Worm (Caenorhabditis elegans) whole organism, late embryonic: ENCODE data around the gene F57G12.2.
A peak's percentile ranks its signal among the peaks of the same experiment; 100 is the strongest.

Experiments used
- C08G9.2 ChIP-seq: sonication (generic microtip); optimal IDR thresholded peaks from 2 replicates; lab custom pipeline; 2016; ENCODE audit warnings: mild to moderate bottlenecking, missing genetic modification characterization, moderate library complexity, missing compliant biosample characterization
- K02D7.2 ChIP-seq: sonication (generic microtip); optimal IDR thresholded peaks from 2 replicates; lab custom pipeline; 2017; ENCODE audit warnings: mild to moderate bottlenecking, missing genetic modification characterization, missing compliant biosample characterization
- K09A11.1 ChIP-seq: sonication (generic microtip); optimal IDR thresholded peaks from 2 replicates; lab custom pipeline; 2017; ENCODE audit warnings: antibody characterized with exemption, mild to moderate bottlenecking, missing genetic modification characterization, missing compliant biosample characterization; ENCODE audit not compliant: insufficient read depth
- Y22D7AL.16 ChIP-seq: sonication (generic microtip); optimal IDR thresholded peaks from 2 replicates; lab custom pipeline; 2016; ENCODE audit warnings: missing genetic modification characterization, missing compliant biosample characterization
- ahr-1 ChIP-seq: sonication (generic microtip); optimal IDR thresholded peaks from 2 replicates; lab custom pipeline; 2016; ENCODE audit warnings: missing genetic modification characterization, missing compliant biosample characterization
- ceh-14 ChIP-seq: sonication (generic microtip); optimal IDR thresholded peaks from 2 replicates; lab custom pipeline; 2016; ENCODE audit warnings: missing genotype, missing genetic modification characterization, missing compliant biosample characterization
- ceh-19 ChIP-seq: fragments of 200-800 bp; sonication (Bioruptor generic); optimal IDR thresholded peaks from 2 replicates; lab custom pipeline; 2018; ENCODE audit warnings: mild to moderate bottlenecking, missing genetic modification characterization, missing compliant biosample characterization
- ceh-2 ChIP-seq: sonication (generic microtip); optimal IDR thresholded peaks from 2 replicates; lab custom pipeline; 2016; ENCODE audit warnings: missing genotype, missing genetic modification characterization, missing compliant biosample characterization
- ceh-22 ChIP-seq: sonication (generic microtip); optimal IDR thresholded peaks from 2 replicates; lab custom pipeline; 2017; ENCODE audit warnings: missing biosample characterization, missing genetic modification characterization
- ceh-24 ChIP-seq: sonication (generic microtip); optimal IDR thresholded peaks from 2 replicates; lab custom pipeline; 2016; ENCODE audit warnings: mild to moderate bottlenecking, missing genetic modification characterization, missing compliant biosample characterization
- ceh-31 ChIP-seq: sonication (generic microtip); optimal IDR thresholded peaks from 2 replicates; lab custom pipeline; 2016; ENCODE audit warnings: missing genetic modification characterization, missing compliant biosample characterization
- ceh-45 ChIP-seq: fragments of 200-800 bp; sonication (Bioruptor generic); IDR thresholded peaks from 2 replicates; pipeline ENCODE4 v1.3.6; 2022; ENCODE audit warnings: missing genetic modification reagents, missing genetic modification characterization, missing compliant biosample characterization
- ceh-48 ChIP-seq: sonication (generic microtip); optimal IDR thresholded peaks from 2 replicates; lab custom pipeline; 2016; ENCODE audit warnings: missing genetic modification characterization, inconsistent platforms, missing compliant biosample characterization
- elt-4 ChIP-seq: sonication (generic microtip); optimal IDR thresholded peaks from 2 replicates; lab custom pipeline; 2016; ENCODE audit warnings: missing genetic modification characterization, missing compliant biosample characterization
- ets-4 ChIP-seq: sonication (generic microtip); optimal IDR thresholded peaks from 2 replicates; lab custom pipeline; 2016; ENCODE audit warnings: missing genetic modification characterization, missing compliant biosample characterization
- eyg-1 ChIP-seq: sonication (generic microtip); optimal IDR thresholded peaks from 2 replicates; lab custom pipeline; 2016; ENCODE audit warnings: missing genotype, missing genetic modification characterization, missing compliant biosample characterization
- fax-1 ChIP-seq: sonication (generic microtip); optimal IDR thresholded peaks from 2 replicates; lab custom pipeline; 2016; ENCODE audit warnings: missing genotype, missing genetic modification characterization, missing compliant biosample characterization
- gmeb-2 ChIP-seq: sonication (generic microtip); optimal IDR thresholded peaks from 2 replicates; lab custom pipeline; 2016; ENCODE audit warnings: missing genetic modification characterization, inconsistent platforms, missing compliant biosample characterization
- hlh-13 ChIP-seq: fragments of 200-800 bp; sonication (Bioruptor generic); optimal IDR thresholded peaks from 2 replicates; lab custom pipeline; 2018; ENCODE audit warnings: mild to moderate bottlenecking, missing genetic modification characterization, missing compliant biosample characterization
- lim-6 ChIP-seq: sonication (generic microtip); optimal IDR thresholded peaks from 2 replicates; lab custom pipeline; 2016; ENCODE audit warnings: missing genetic modification characterization, missing compliant biosample characterization
- lin-11 ChIP-seq: fragments of 200-800 bp; sonication (Bioruptor generic); optimal IDR thresholded peaks from 2 replicates; lab custom pipeline; 2018; ENCODE audit warnings: mild to moderate bottlenecking, missing genetic modification characterization, missing compliant biosample characterization
- madf-2 ChIP-seq: sonication (generic microtip); optimal IDR thresholded peaks from 2 replicates; lab custom pipeline; 2017; ENCODE audit warnings: missing genetic modification characterization, missing compliant biosample characterization
- mec-3 ChIP-seq: sonication (generic microtip); optimal IDR thresholded peaks from 2 replicates; lab custom pipeline; 2016; ENCODE audit warnings: borderline replicate concordance, missing genetic modification characterization, missing compliant biosample characterization
- nfya-1 ChIP-seq: sonication (generic microtip); optimal IDR thresholded peaks from 2 replicates; lab custom pipeline; 2017; ENCODE audit warnings: missing genetic modification characterization, mild to moderate bottlenecking, missing compliant biosample characterization, antibody characterized with exemption, moderate library complexity
- npax-4 ChIP-seq: sonication (generic microtip); optimal IDR thresholded peaks from 2 replicates; lab custom pipeline; 2016; ENCODE audit warnings: missing genetic modification characterization, missing compliant biosample characterization
- pha-4 ChIP-seq: fragments of 150-350 bp; optimal IDR thresholded peaks from 2 replicates; lab custom pipeline; 2018; ENCODE audit warnings: missing biosample characterization, missing genetic modification reagents, missing genetic modification characterization
- pqm-1 ChIP-seq: sonication (generic microtip); optimal IDR thresholded peaks from 2 replicates; lab custom pipeline; 2016; ENCODE audit warnings: missing genetic modification characterization, missing compliant biosample characterization
- pros-1 ChIP-seq: fragments of 150-350 bp; optimal IDR thresholded peaks from 2 replicates; lab custom pipeline; 2014; ENCODE audit warnings: missing biosample characterization, missing genetic modification reagents, missing genetic modification characterization
- ref-2 ChIP-seq: sonication (generic microtip); optimal IDR thresholded peaks from 2 replicates; lab custom pipeline; 2016; ENCODE audit warnings: missing genetic modification characterization, missing compliant biosample characterization
- syd-9 ChIP-seq: sonication (generic microtip); optimal IDR thresholded peaks from 2 replicates; lab custom pipeline; 2016; ENCODE audit warnings: mild to moderate bottlenecking, missing genetic modification characterization, moderate library complexity, missing compliant biosample characterization
- tbx-2 ChIP-seq: sonication (generic microtip); optimal IDR thresholded peaks from 2 replicates; lab custom pipeline; 2016; ENCODE audit warnings: missing genetic modification characterization, missing compliant biosample characterization
- tbx-7 ChIP-seq: sonication (generic microtip); optimal IDR thresholded peaks from 2 replicates; lab custom pipeline; 2016; ENCODE audit warnings: missing genotype, missing genetic modification characterization, missing compliant biosample characterization
- ttx-3 ChIP-seq: sonication (generic microtip); optimal IDR thresholded peaks from 2 replicates; lab custom pipeline; 2016; ENCODE audit warnings: missing genetic modification reagents, missing genetic modification characterization, missing compliant biosample characterization
- unc-3 ChIP-seq, 2 experiments: fragments of 200-800 bp in 1 of 2; sonication (Bioruptor generic) in 1 of 2; sonication (generic microtip) in 1 of 2; conservative IDR thresholded peaks in 1 of 2; optimal IDR thresholded peaks in 1 of 2; 2 replicates each; pipeline versions ENCODE4 v1.3.6 to Lab custom; 2016 to 2022; ENCODE audit warnings: missing compliant biosample characterization in 2 of 2, missing genetic modification characterization in 2 of 2, missing genetic modification reagents in 1 of 2
- unc-42 ChIP-seq: sonication (generic microtip); optimal IDR thresholded peaks from 2 replicates; lab custom pipeline; 2016; ENCODE audit warnings: missing genotype, missing genetic modification characterization, missing compliant biosample characterization
- unc-55 ChIP-seq: sonication (generic microtip); optimal IDR thresholded peaks from 2 replicates; lab custom pipeline; 2017; ENCODE audit warnings: missing biosample characterization, missing genetic modification reagents, missing genetic modification characterization
- unc-86 ChIP-seq: sonication (generic microtip); optimal IDR thresholded peaks from 2 replicates; lab custom pipeline; 2016; ENCODE audit warnings: missing genetic modification characterization, missing compliant biosample characterization

F57G12.2 gene

ce11 chrX:12188280-12189071, 28.6 kb upstream of the F57G12.2 start:
- TF ChIP-seq unc-55 (GFP tag; lab: Kevin White, UChicago) (peak; percentile 20), npax-4 (tag; lab: Kevin White, UChicago) (no peak)

- no peak for TF ChIP-seq C08G9.2 (tag; lab: Kevin White, UChicago)
- no peak for TF ChIP-seq npax-4 (tag; lab: Kevin White, UChicago)
- TF ChIP-seq ceh-48: no peak
- TF ChIP-seq ets-4 (tag; lab: Kevin White, UChicago): no peak
- no peak for TF ChIP-seq ceh-45 (GFP tag; lab: Robert Waterston, UW)
- TF ChIP-seq lin-11 (tag; lab: Kevin White, UChicago): no peak
- TF ChIP-seq ahr-1: no peak
Observed at ce11 chrX:12186592-12186991, 26.7 kb upstream of the F57G12.2 start.

- TF ChIP-seq Y22D7AL.16 (tag; lab: Kevin White, UChicago) (no peak), pros-1 (tag; lab: Kevin White, UChicago) (no peak)
Observed at ce11 chrX:12185847-12186559, 26.2 kb upstream of the F57G12.2 start.

ce11 chrX:12184393-12184792, 24.5 kb upstream of the F57G12.2 start:
- TF ChIP-seq unc-42 (tag; lab: Kevin White, UChicago) (peak; percentile 99), ref-2 (tag; lab: Kevin White, UChicago) (peak; percentile 6), ceh-14 (tag; lab: Kevin White, UChicago) (peak; percentile 86), unc-55 (GFP tag; lab: Kevin White, UChicago) (peak; percentile 28), gmeb-2 (no peak), ceh-31 (peak; percentile 63)

- no peak for TF ChIP-seq eyg-1 (tag; lab: Kevin White, UChicago)
- peak; percentile 35 for TF ChIP-seq nfya-1 (tag; lab: Kevin White, UChicago)
- no peak for TF ChIP-seq K02D7.2 (tag; lab: Kevin White, UChicago)
- no peak for TF ChIP-seq elt-4
- no peak for TF ChIP-seq ceh-19 (GFP tag; lab: Kevin White, UChicago)
- no peak for TF ChIP-seq ceh-24 (tag; lab: Kevin White, UChicago)
- no peak for TF ChIP-seq mec-3 (tag; lab: Kevin White, UChicago)
- TF ChIP-seq hlh-13 (GFP tag; lab: Kevin White, UChicago): no peak
- no peak for TF ChIP-seq unc-3 (GFP tag; conservative IDR thresholded peaks at IDR 0.05; lab: Robert Waterston, UW)
- no peak for TF ChIP-seq unc-3 (tag; optimal IDR thresholded peaks at IDR 0.05; lab: Kevin White, UChicago)
- no peak for TF ChIP-seq tbx-7
- no peak for TF ChIP-seq unc-86 (tag; lab: Kevin White, UChicago)
- TF ChIP-seq ttx-3 (tag; lab: Kevin White, UChicago): no peak
- peak; percentile 8 for TF ChIP-seq ref-2 (tag; lab: Kevin White, UChicago)
- peak; percentile 13 for TF ChIP-seq unc-55 (GFP tag; lab: Kevin White, UChicago)
- no peak for TF ChIP-seq ahr-1
- TF ChIP-seq pqm-1 (tag; lab: Kevin White, UChicago): no peak
- no peak for TF ChIP-seq ceh-48
- no peak for TF ChIP-seq Y22D7AL.16 (tag; lab: Kevin White, UChicago)
- TF ChIP-seq unc-42 (tag; lab: Kevin White, UChicago): peak; percentile 64
- no peak for TF ChIP-seq madf-2 (tag; lab: Kevin White, UChicago)
- no peak for TF ChIP-seq lim-6 (tag; lab: Kevin White, UChicago)
- TF ChIP-seq npax-4 (tag; lab: Kevin White, UChicago): no peak
- TF ChIP-seq C08G9.2 (tag; lab: Kevin White, UChicago): no peak
- TF ChIP-seq ets-4 (tag; lab: Kevin White, UChicago): no peak
- TF ChIP-seq K09A11.1 (tag; lab: Kevin White, UChicago): no peak
- TF ChIP-seq pha-4: no peak
- TF ChIP-seq gmeb-2: no peak
- TF ChIP-seq syd-9 (tag; lab: Kevin White, UChicago): no peak
- TF ChIP-seq ceh-2 (tag; lab: Kevin White, UChicago): no peak
- TF ChIP-seq fax-1 (tag; lab: Kevin White, UChicago): no peak
- peak; percentile 42 for TF ChIP-seq ceh-31
- no peak for TF ChIP-seq ceh-22
- TF ChIP-seq tbx-2: peak; percentile 16
Observed at ce11 chrX:12182684-12183477, 23.0 kb upstream of the F57G12.2 start.
